Fruit fly (Drosophila melanogaster) whole organism, embryonic: Measurements from ENCODE around the gene CG6790.

ENCODE experiments used
- ATbp ChIP-seq: fragments of 200-800 bp; sonication (Bioruptor generic); optimal IDR thresholded peaks from 2 replicates; lab custom pipeline; 2017; ENCODE audit warnings: missing biosample characterization, mild to moderate bottlenecking, missing genetic modification characterization, missing genetic modification reagents
- B-H2 ChIP-seq: fragments of 200-800 bp; sonication (Bioruptor generic); optimal IDR thresholded peaks from 2 replicates; lab custom pipeline; 2018; ENCODE audit warnings: missing biosample characterization, mild to moderate bottlenecking, missing genetic modification characterization
- BEAF-32 ChIP-seq: fragments of 200-800 bp; sonication (Bioruptor generic); optimal IDR thresholded peaks from 3 replicates; lab custom pipeline; 2017; ENCODE audit warnings: missing biosample characterization, missing genetic modification characterization, mild to moderate bottlenecking, moderate library complexity, missing genetic modification reagents
- Bgb ChIP-seq: fragments of 200-800 bp; sonication (Bioruptor generic); IDR thresholded peaks from 2 replicates; pipeline ENCODE4 v1.3.6; 2022; ENCODE audit warnings: missing biosample characterization, missing genetic modification characterization; ENCODE audit not compliant: partially characterized antibody
- Bteb2 ChIP-seq: fragments of 200-800 bp; sonication (Bioruptor generic); optimal IDR thresholded peaks from 2 replicates; lab custom pipeline; 2016; ENCODE audit warnings: missing biosample characterization, missing genetic modification characterization
- CG10274 ChIP-seq: fragments of 200-800 bp; sonication (Bioruptor generic); optimal IDR thresholded peaks from 3 replicates; lab custom pipeline; 2017; ENCODE audit warnings: missing biosample characterization, mild to moderate bottlenecking, missing genetic modification characterization
- CG10462 ChIP-seq: fragments of 200-800 bp; sonication (Bioruptor generic); optimal IDR thresholded peaks from 2 replicates; lab custom pipeline; 2016; ENCODE audit warnings: missing biosample characterization, missing genetic modification characterization
- CG10565 ChIP-seq: fragments of 200-800 bp; sonication (Bioruptor generic); optimal IDR thresholded peaks from 3 replicates; lab custom pipeline; 2016; ENCODE audit warnings: missing biosample characterization, mild to moderate bottlenecking, missing genetic modification characterization
- CG13287 ChIP-seq: fragments of 200-800 bp; sonication (Bioruptor generic); IDR thresholded peaks from 2 replicates; pipeline ENCODE4 v1.3.6; 2022; ENCODE audit warnings: missing biosample characterization, missing genetic modification characterization; ENCODE audit not compliant: partially characterized antibody
- CG16779 ChIP-seq: fragments of 200-800 bp; sonication (Bioruptor generic); IDR thresholded peaks from 2 replicates; pipeline ENCODE4 v1.3.6; 2022; ENCODE audit warnings: missing biosample characterization, missing genetic modification characterization
- CG16863 ChIP-seq: fragments of 200-800 bp; sonication (Bioruptor generic); optimal IDR thresholded peaks from 3 replicates; lab custom pipeline; 2016; ENCODE audit warnings: missing biosample characterization, missing genetic modification characterization
- CG18599 ChIP-seq: fragments of 200-800 bp; sonication (Bioruptor generic); optimal IDR thresholded peaks from 3 replicates; lab custom pipeline; 2017; ENCODE audit warnings: missing biosample characterization, missing genetic modification characterization, mild to moderate bottlenecking, moderate library complexity, missing genetic modification reagents
- CG2129 ChIP-seq: fragments of 200-800 bp; sonication (Bioruptor generic); IDR thresholded peaks from 2 replicates; pipeline ENCODE4 v1.3.6; 2022; ENCODE audit warnings: missing biosample characterization, missing genetic modification characterization; ENCODE audit not compliant: partially characterized antibody
- CG2889 ChIP-seq: fragments of 200-800 bp; sonication (Bioruptor generic); IDR thresholded peaks from 3 replicates; pipeline ENCODE4 v1.3.6; 2022; ENCODE audit warnings: missing biosample characterization, missing genetic modification characterization
- CG30403 ChIP-seq: fragments of 200-800 bp; sonication (Bioruptor generic); optimal IDR thresholded peaks from 3 replicates; lab custom pipeline; 2016; ENCODE audit warnings: missing biosample characterization, missing genetic modification characterization
- CG32772 ChIP-seq: fragments of 200-800 bp; sonication (Bioruptor generic); IDR thresholded peaks from 2 replicates; pipeline ENCODE4 v1.3.6; 2022; ENCODE audit warnings: missing biosample characterization, missing genetic modification characterization
- CG33557 ChIP-seq: fragments of 200-800 bp; sonication (Bioruptor generic); optimal IDR thresholded peaks from 2 replicates; lab custom pipeline; 2019; ENCODE audit warnings: missing biosample characterization, mild to moderate bottlenecking, missing genetic modification characterization, moderate library complexity
- CG4707 ChIP-seq: fragments of 200-800 bp; sonication (Bioruptor generic); optimal IDR thresholded peaks from 2 replicates; lab custom pipeline; 2018; ENCODE audit warnings: missing biosample characterization, mild to moderate bottlenecking, missing genetic modification characterization, moderate library complexity
- CG6813 ChIP-seq: fragments of 200-800 bp; sonication (Bioruptor generic); optimal IDR thresholded peaks from 2 replicates; lab custom pipeline; 2017; ENCODE audit warnings: missing biosample characterization, missing genetic modification characterization, mild to moderate bottlenecking, moderate library complexity, missing genetic modification reagents
- CG7271 ChIP-seq: fragments of 200-800 bp; sonication (Bioruptor generic); optimal IDR thresholded peaks from 2 replicates; lab custom pipeline; 2018; ENCODE audit warnings: missing biosample characterization, mild to moderate bottlenecking, missing genetic modification characterization, moderate library complexity
- CG9215 ChIP-seq: fragments of 200-800 bp; sonication (Bioruptor generic); IDR thresholded peaks from 2 replicates; pipeline ENCODE4 v1.3.6; 2022; ENCODE audit warnings: missing biosample characterization, missing genetic modification characterization
- Chrac-16 ChIP-seq: fragments of 200-800 bp; sonication (Bioruptor generic); optimal IDR thresholded peaks from 3 replicates; lab custom pipeline; 2016; ENCODE audit warnings: missing biosample characterization, missing genetic modification characterization
- Dref ChIP-seq: fragments of 200-800 bp; sonication (Bioruptor generic); IDR thresholded peaks from 2 replicates; pipeline ENCODE4 v1.3.6; 2022; ENCODE audit warnings: missing biosample characterization, missing genetic modification characterization
- Drgx ChIP-seq: fragments of 200-800 bp; sonication (Bioruptor generic); IDR thresholded peaks from 2 replicates; pipeline ENCODE4 v1.3.6; 2022; ENCODE audit warnings: missing biosample characterization, missing genetic modification characterization
- H15 ChIP-seq: fragments of 200-800 bp; sonication (Bioruptor generic); IDR thresholded peaks from 3 replicates; pipeline ENCODE4 v1.3.6; 2022; ENCODE audit warnings: missing biosample characterization, missing genetic modification characterization
- Med ChIP-seq: fragments of 200-800 bp; sonication (Bioruptor generic); peaks from one replicate; lab custom pipeline; 2016; ENCODE audit warnings: missing biosample characterization, missing genetic modification characterization, mild to moderate bottlenecking, inconsistent platforms, moderate library complexity
- Mrtf ChIP-seq: fragments of 200-800 bp; sonication (Bioruptor generic); IDR thresholded peaks from 3 replicates; pipeline ENCODE4 v1.3.6; 2022; ENCODE audit warnings: missing biosample characterization, missing genetic modification characterization
- Opbp ChIP-seq: fragments of 200-800 bp; sonication (Bioruptor generic); IDR thresholded peaks from 3 replicates; pipeline ENCODE4 v1.3.6; 2022; ENCODE audit warnings: missing biosample characterization, missing genetic modification characterization; ENCODE audit not compliant: partially characterized antibody
- PHDP ChIP-seq: fragments of 200-800 bp; sonication (Bioruptor generic); optimal IDR thresholded peaks from 3 replicates; lab custom pipeline; 2018; ENCODE audit warnings: missing biosample characterization, mild to moderate bottlenecking, missing genetic modification characterization, moderate library complexity
- Ptx1 ChIP-seq: fragments of 200-800 bp; sonication (Bioruptor generic); IDR thresholded peaks from 2 replicates; pipeline ENCODE4 v1.3.6; 2022; ENCODE audit warnings: missing biosample characterization, missing genetic modification characterization
- TFAM ChIP-seq: fragments of 200-800 bp; sonication (Bioruptor generic); optimal IDR thresholded peaks from 2 replicates; lab custom pipeline; 2017; ENCODE audit warnings: missing biosample characterization, missing genetic modification characterization, inconsistent platforms
- abd-A ChIP-seq: fragments of 200-800 bp; sonication (Bioruptor generic); optimal IDR thresholded peaks from 3 replicates; lab custom pipeline; 2019; ENCODE audit warnings: missing biosample characterization, mild to moderate bottlenecking, missing genetic modification characterization, moderate library complexity
- bbx ChIP-seq: fragments of 200-800 bp; sonication (Bioruptor generic); IDR thresholded peaks from 2 replicates; pipeline ENCODE4 v1.3.6; 2022; ENCODE audit warnings: missing biosample characterization, missing genetic modification characterization; ENCODE audit not compliant: partially characterized antibody
- bigmax ChIP-seq: fragments of 200-800 bp; sonication (Bioruptor generic); optimal IDR thresholded peaks from 2 replicates; lab custom pipeline; 2018; ENCODE audit warnings: missing biosample characterization, mild to moderate bottlenecking, missing genetic modification characterization
- bsh ChIP-seq, 2 experiments: fragments of 200-800 bp; sonication (Bioruptor generic); optimal IDR thresholded peaks; 2 replicates each; lab custom pipeline; 2017 to 2018; ENCODE audit warnings: mild to moderate bottlenecking in 2 of 2, missing biosample characterization in 2 of 2, missing genetic modification characterization in 2 of 2, moderate library complexity in 1 of 2
- btn ChIP-seq: fragments of 200-800 bp; sonication (Bioruptor generic); optimal IDR thresholded peaks from 2 replicates; lab custom pipeline; 2016; ENCODE audit warnings: missing biosample characterization, missing genetic modification characterization
- dan ChIP-seq: fragments of 200-800 bp; sonication (Bioruptor generic); IDR thresholded peaks from 2 replicates; pipeline ENCODE4 v1.3.6; 2022; ENCODE audit warnings: missing biosample characterization, missing genetic modification characterization
- fd102C ChIP-seq: fragments of 200-800 bp; sonication (Bioruptor generic); optimal IDR thresholded peaks from 2 replicates; lab custom pipeline; 2018; ENCODE audit warnings: missing biosample characterization, mild to moderate bottlenecking, missing genetic modification characterization, moderate library complexity
- gsb-n ChIP-seq: fragments of 200-800 bp; sonication (Bioruptor generic); optimal IDR thresholded peaks from 3 replicates; lab custom pipeline; 2018; ENCODE audit warnings: missing biosample characterization, mild to moderate bottlenecking, missing genetic modification characterization
- ham ChIP-seq: fragments of 200-800 bp; sonication (Bioruptor generic); IDR thresholded peaks from 2 replicates; pipeline ENCODE4 v1.3.6; 2022; ENCODE audit warnings: missing biosample characterization, missing genetic modification characterization
- kah ChIP-seq: fragments of 200-800 bp; sonication (Bioruptor generic); optimal IDR thresholded peaks from 2 replicates; lab custom pipeline; 2018; ENCODE audit warnings: missing biosample characterization, mild to moderate bottlenecking, missing genetic modification characterization
- mirr ChIP-seq: fragments of 200-800 bp; sonication (Bioruptor generic); optimal IDR thresholded peaks from 3 replicates; lab custom pipeline; 2018; ENCODE audit warnings: missing biosample characterization, mild to moderate bottlenecking, missing genetic modification characterization
- p53 ChIP-seq: fragments of 200-800 bp; sonication (Bioruptor generic); optimal IDR thresholded peaks from 2 replicates; lab custom pipeline; 2016; ENCODE audit warnings: missing biosample characterization, missing genetic modification characterization
- scrt ChIP-seq: fragments of 200-800 bp; sonication (Bioruptor generic); optimal IDR thresholded peaks from 2 replicates; lab custom pipeline; 2018; ENCODE audit warnings: missing biosample characterization, mild to moderate bottlenecking, missing genetic modification characterization, moderate library complexity
- sd ChIP-seq: fragments of 200-800 bp; sonication (Bioruptor generic); optimal IDR thresholded peaks from 3 replicates; lab custom pipeline; 2018; ENCODE audit warnings: missing biosample characterization, mild to moderate bottlenecking, missing genetic modification characterization, moderate library complexity
- sisA ChIP-seq: fragments of 200-800 bp; sonication (Bioruptor generic); IDR thresholded peaks from 2 replicates; pipeline ENCODE4 v1.3.6; 2022; ENCODE audit warnings: missing biosample characterization, missing genetic modification characterization
- slbo ChIP-seq: fragments of 200-800 bp; sonication (Bioruptor generic); IDR thresholded peaks from 2 replicates; pipeline ENCODE4 v1.3.6; 2022; ENCODE audit warnings: missing biosample characterization, missing genetic modification characterization
- ssp ChIP-seq: fragments of 200-800 bp; sonication (Bioruptor generic); IDR thresholded peaks from 2 replicates; pipeline ENCODE4 v1.3.6; 2022; ENCODE audit warnings: missing biosample characterization, missing genetic modification characterization
- tgo ChIP-seq: fragments of 200-800 bp; sonication (Bioruptor generic); IDR thresholded peaks from 3 replicates; pipeline ENCODE4 v1.3.6; 2022; ENCODE audit warnings: missing biosample characterization, missing genetic modification characterization
- yki ChIP-seq: fragments of >200 bp; optimal IDR thresholded peaks from 3 replicates; lab custom pipeline; 2018

The CG6790 gene

DNA sequence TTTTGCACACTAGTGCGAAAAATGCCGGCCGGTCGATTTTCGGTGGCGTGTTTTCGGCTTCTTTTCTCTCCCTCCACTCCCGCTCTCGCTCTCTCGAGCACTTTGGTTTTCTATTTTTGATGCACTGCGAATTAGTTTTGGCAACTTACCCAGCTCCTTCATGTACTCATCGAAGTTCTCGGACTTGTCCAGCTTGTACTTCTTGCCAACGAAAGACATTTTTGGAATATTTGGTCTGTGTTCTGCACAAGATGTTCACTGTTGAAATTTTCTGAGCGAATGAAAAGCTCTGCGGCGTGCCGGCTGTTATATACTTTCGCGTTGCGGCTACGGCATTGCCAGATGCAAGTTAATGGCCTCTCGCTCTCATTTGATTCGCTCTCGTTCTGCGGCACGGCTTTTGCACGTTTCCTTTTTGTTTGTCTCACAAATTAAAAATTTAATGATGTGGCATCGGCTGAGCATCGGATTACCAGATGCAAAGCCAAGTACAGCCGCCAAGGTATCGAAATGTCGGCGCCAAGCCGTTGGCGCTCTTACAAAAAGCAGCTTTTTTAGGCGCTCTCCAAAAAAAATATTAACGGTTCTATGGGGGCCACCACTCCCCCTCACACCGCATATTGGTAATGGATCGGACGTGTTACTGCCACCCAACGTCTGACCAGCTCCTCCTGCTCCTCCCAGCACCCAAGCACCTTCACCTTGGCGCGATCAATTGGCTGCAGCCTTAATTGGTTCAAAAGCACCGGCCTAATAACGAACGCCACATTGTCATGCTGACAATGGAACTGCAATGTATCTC is 11.6 kb downstream of the CG6790 start, which contains the start of the genes fabp and sea (continued):
- TF ChIP-seq CG32772 = no peak
- peak; percentile 8 for TF ChIP-seq PHDP (tag; lab: Kevin White, UChicago)
- TF ChIP-seq CG30403 (GFP tag; lab: Kevin White, UChicago) = no peak
- peak; percentile 94 for TF ChIP-seq CG9215 (GFP tag; lab: Robert Waterston, UW)
- TF ChIP-seq CG6813 (GFP tag; lab: Kevin White, UChicago) = peak; percentile 40
- TF ChIP-seq CG2889 (GFP tag; lab: Robert Waterston, UW) = no peak
- TF ChIP-seq Dref (GFP tag; lab: Robert Waterston, UW) = no peak
- TF ChIP-seq slbo = no peak
- TF ChIP-seq dan (GFP tag; lab: Robert Waterston, UW) = no peak
- no peak for TF ChIP-seq sisA (GFP tag; lab: Robert Waterston, UW)
- TF ChIP-seq bsh (GFP tag; optimal IDR thresholded peaks at IDR 0.05; lab: Kevin White, UChicago) = peak in 1 of 2 experiments; percentile 14
- TF ChIP-seq Drgx (GFP tag; lab: Robert Waterston, UW) = peak; percentile 44; the same call in 1 of the 2 replicates
- TF ChIP-seq CG10565 (GFP tag; lab: Kevin White, UChicago) = no peak
- TF ChIP-seq bbx (GFP tag; lab: Robert Waterston, UW) = peak; percentile 41
- TF ChIP-seq CG2129 (GFP tag; lab: Robert Waterston, UW) = no peak
- TF ChIP-seq yki = no peak
- TF ChIP-seq ATbp (GFP tag; lab: Kevin White, UChicago) = no peak
- no peak for TF ChIP-seq Bgb
- no peak for TF ChIP-seq fd102C (GFP tag; lab: Kevin White, UChicago)
- no peak for TF ChIP-seq CG4707 (GFP tag; lab: Kevin White, UChicago)
- no peak for TF ChIP-seq Mrtf (GFP tag; lab: Robert Waterston, UW)
- no peak for TF ChIP-seq Bteb2 (GFP tag; lab: Kevin White, UChicago)
- no peak for TF ChIP-seq scrt (GFP tag; lab: Kevin White, UChicago)
- TF ChIP-seq B-H2 = no peak
- no peak for TF ChIP-seq CG10462 (GFP tag; lab: Kevin White, UChicago)
- no peak for TF ChIP-seq gsb-n
- no peak for TF ChIP-seq ham
- TF ChIP-seq Ptx1 (GFP tag; lab: Robert Waterston, UW) = no peak
- TF ChIP-seq CG33557 (GFP tag; lab: Kevin White, UChicago) = no peak
- TF ChIP-seq CG16779 = no peak
- TF ChIP-seq H15 (GFP tag; lab: Robert Waterston, UW) = no peak
- peak; percentile 59 for TF ChIP-seq abd-A (tag; lab: Kevin White, UChicago)
- no peak for TF ChIP-seq Chrac-16 (GFP tag; lab: Kevin White, UChicago)
- TF ChIP-seq CG18599 (GFP tag; lab: Kevin White, UChicago) = peak; percentile 30
- TF ChIP-seq Med (GFP tag; lab: Kevin White, UChicago) = peak; percentile 57
- TF ChIP-seq mirr = peak; percentile 43
- TF ChIP-seq BEAF-32 (GFP tag; lab: Kevin White, UChicago) = no peak
- no peak for TF ChIP-seq CG7271 (tag; lab: Kevin White, UChicago)
- no peak for TF ChIP-seq tgo (GFP tag; lab: Robert Waterston, UW)
- peak; percentile 85 for TF ChIP-seq sd (tag; lab: Kevin White, UChicago)
- no peak for TF ChIP-seq CG10274 (GFP tag; lab: Kevin White, UChicago)
- no peak for TF ChIP-seq Opbp (GFP tag; lab: Robert Waterston, UW)
- peak; percentile 46 for TF ChIP-seq CG13287 (GFP tag; lab: Robert Waterston, UW)
- no peak for TF ChIP-seq p53 (GFP tag; lab: Kevin White, UChicago)
- TF ChIP-seq CG16863 (GFP tag; lab: Kevin White, UChicago) = no peak
- TF ChIP-seq btn (GFP tag; lab: Kevin White, UChicago) = no peak
- no peak for TF ChIP-seq kah (GFP tag; lab: Kevin White, UChicago)
- TF ChIP-seq ssp (GFP tag; lab: Robert Waterston, UW) = no peak
- TF ChIP-seq TFAM = no peak
- no peak for TF ChIP-seq bigmax (GFP tag; lab: Kevin White, UChicago)
